Worm (Caenorhabditis elegans): Measurements from ENCODE around the gene abcf-3.
A peak's percentile ranks its signal among the peaks of the same experiment; 100 is the strongest.

abcf-3 gene

DNA sequence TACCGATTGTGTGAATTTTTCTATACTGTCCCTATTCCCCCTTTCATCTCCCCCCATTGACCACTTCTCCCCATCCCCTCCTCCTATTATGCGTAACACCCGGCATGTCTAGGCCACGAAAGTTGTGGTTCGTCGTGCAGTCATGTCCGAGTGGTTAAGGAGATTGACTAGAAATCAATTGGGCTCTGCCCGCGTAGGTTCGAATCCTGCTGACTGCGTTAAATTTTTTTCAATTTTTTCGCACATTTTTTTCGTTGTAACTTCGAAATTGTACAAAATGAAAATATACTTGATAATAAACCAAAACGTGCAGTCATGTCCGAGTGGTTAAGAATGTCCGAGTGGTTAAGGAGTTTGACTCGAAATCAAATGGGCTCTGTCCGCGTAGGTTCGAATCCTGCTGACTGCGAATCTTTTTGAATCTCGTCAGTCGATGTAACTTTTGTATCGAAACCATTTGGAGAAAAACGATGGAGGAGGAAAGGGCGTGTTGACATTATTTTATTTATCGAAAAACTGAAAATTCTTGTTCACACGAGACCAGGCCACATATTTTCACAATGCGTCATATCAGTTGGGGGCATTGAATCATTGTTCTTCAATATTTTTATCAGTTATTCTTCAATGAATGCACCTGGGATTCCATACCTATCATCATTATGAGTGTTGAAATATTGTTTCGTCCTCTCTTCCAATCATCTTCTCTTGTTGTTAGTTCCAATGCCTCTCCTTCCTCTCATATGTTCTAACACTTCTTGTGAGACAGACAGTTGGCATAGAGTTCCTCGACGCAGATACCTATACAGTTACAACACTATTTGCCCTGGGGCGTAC is 14.3 kb upstream of the abcf-3 start, which contains the start of gene nfm-1 (continued):
- TF ChIP-seq ZK546.5 (tag; optimal IDR thresholded peaks at IDR 0.05) (no peak), nhr-6 (tag; optimal IDR thresholded peaks at IDR 0.05) (no peak), lin-39 (tag; optimal IDR thresholded peaks at IDR 0.05) (no peak), mab-5 (tag; optimal IDR thresholded peaks at IDR 0.05) (no peak), C34F6.9 (tag; optimal IDR thresholded peaks at IDR 0.05) (peak; percentile 41), ceh-82 (tag; optimal IDR thresholded peaks at IDR 0.05) (no peak), ceh-16 (tag; optimal IDR thresholded peaks at IDR 0.05) (no peak), snpc-4 (tag; optimal IDR thresholded peaks at IDR 0.05) (peak; percentile 15), sma-3 (GFP tag; optimal IDR thresholded peaks at IDR 0.05) (peak; percentile 56), blmp-1 (tag; optimal IDR thresholded peaks at IDR 0.05; ENCODE audit: insufficient read depth) (peak; percentile 18), skn-1 (tag; optimal IDR thresholded peaks at IDR 0.05) (peak; percentile 68), nhr-237 (tag; optimal IDR thresholded peaks at IDR 0.05) (no peak), lin-13 (GFP tag; optimal IDR thresholded peaks at IDR 0.05) (peak; percentile 39), peb-1 (tag; optimal IDR thresholded peaks at IDR 0.05) (no peak), egl-27 (tag; optimal IDR thresholded peaks at IDR 0.05) (peak; percentile 15)

DNA sequence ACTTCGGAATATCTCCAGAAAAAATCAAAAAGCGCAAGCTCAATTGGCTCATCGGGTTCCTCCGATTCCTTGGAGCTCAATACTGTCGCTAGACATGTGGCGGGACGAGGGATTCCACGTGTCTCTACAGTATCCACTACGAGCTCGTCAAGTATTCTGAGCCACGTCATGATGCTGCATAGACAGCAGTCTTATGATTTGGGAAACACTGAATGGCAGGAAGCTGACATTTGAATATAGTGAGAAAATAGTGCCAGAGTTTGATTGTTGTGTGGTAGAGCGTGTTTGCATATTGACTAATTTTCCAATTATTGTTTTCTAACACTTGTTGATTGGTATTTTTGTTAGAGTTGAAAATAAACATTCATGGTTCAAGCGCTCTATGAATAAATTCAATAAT is 9.8 kb upstream of the abcf-3 start:
- no peak for TF ChIP-seq unc-62 (GFP tag; optimal IDR thresholded peaks at IDR 0.05)

DNA sequence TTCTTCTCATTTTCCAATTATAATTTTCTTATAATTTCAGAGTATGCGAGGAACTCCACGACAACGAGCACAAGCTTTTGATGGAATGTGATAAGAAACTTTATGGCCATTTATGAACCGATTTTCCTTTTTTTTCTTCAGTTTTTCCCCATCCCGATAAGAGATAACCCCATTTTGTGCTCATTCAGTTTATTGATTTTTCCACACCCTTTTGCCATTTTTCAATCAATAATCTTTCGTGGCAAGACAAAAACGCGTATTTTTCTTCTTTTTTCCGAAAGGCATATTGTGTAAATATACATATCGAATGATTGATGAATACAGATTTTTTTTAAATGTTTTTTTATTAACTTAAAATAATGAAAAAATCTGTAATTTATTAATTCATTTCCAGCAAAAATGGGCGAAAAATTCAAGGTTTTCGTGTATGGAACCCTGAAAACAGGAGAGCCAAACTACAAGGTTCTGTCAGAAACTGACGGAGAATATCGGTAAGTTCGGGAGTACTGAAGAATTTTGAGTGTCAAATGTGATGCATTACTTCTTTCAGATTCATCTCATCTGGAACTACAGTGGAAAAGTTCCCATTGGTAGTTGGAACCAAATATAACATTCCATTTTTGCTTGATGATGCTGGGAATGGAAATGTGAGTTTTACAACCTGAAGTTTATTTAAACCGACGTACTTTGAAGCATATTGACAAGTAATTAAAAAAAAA is 8.8 kb upstream of the abcf-3 start, which contains the start of gene F42A10.9:
Gene F42A10.9 (plus strand): TSS at position 321 of the 719 bp plus-strand sequence.
- TF ChIP-seq lsy-2 (tag; optimal IDR thresholded peaks at IDR 0.05) (no peak), lin-11 (tag; optimal IDR thresholded peaks at IDR 0.05) (no peak), ZK546.5 (tag; optimal IDR thresholded peaks at IDR 0.05) (no peak), snpc-4 (tag; optimal IDR thresholded peaks at IDR 0.05) (no peak), zag-1 (tag; optimal IDR thresholded peaks at IDR 0.05) (no peak), dmd-4 (tag; optimal IDR thresholded peaks at IDR 0.05) (no peak), alr-1 (tag; optimal IDR thresholded peaks at IDR 0.05) (no peak), mdl-1 (tag; optimal IDR thresholded peaks at IDR 0.05) (no peak), nhr-237 (tag; optimal IDR thresholded peaks at IDR 0.05) (no peak), unc-55 (GFP tag; optimal IDR thresholded peaks at IDR 0.05) (no peak), fos-1 (tag; optimal IDR thresholded peaks at IDR 0.05) (peak; percentile 34), aly-2 (tag; optimal IDR thresholded peaks at IDR 0.05) (no peak), C34F6.9 (tag; optimal IDR thresholded peaks at IDR 0.05) (peak; percentile 48), nhr-12 (tag; optimal IDR thresholded peaks at IDR 0.05) (no peak), Y55F3AM.14 (GFP tag; optimal IDR thresholded peaks at IDR 0.05) (no peak), gmeb-1 (tag; optimal IDR thresholded peaks at IDR 0.05) (no peak), ceh-82 (tag; optimal IDR thresholded peaks at IDR 0.05) (no peak), lin-13 (GFP tag; optimal IDR thresholded peaks at IDR 0.05) (peak; percentile 17), F13H6.1 (tag; optimal IDR thresholded peaks at IDR 0.05) (no peak), ama-1 (optimal IDR thresholded peaks at IDR 0.05) (peak; percentile 86), mbf-1 (tag; optimal IDR thresholded peaks at IDR 0.05) (no peak), peb-1 (tag; optimal IDR thresholded peaks at IDR 0.05) (no peak), nhr-129 (tag; optimal IDR thresholded peaks at IDR 0.05) (peak; percentile 34), egl-27 (tag; optimal IDR thresholded peaks at IDR 0.05) (no peak), R02D3.7 (tag; optimal IDR thresholded peaks at IDR 0.05) (no peak), elt-3 (tag; optimal IDR thresholded peaks at IDR 0.05) (no peak), unc-39 (tag; optimal IDR thresholded peaks at IDR 0.05) (no peak), sem-4 (tag; optimal IDR thresholded peaks at IDR 0.05) (no peak), nhr-21 (tag; optimal IDR thresholded peaks at IDR 0.05) (no peak), ztf-11 (tag; optimal IDR thresholded peaks at IDR 0.05) (no peak), sma-9 (GFP tag; optimal IDR thresholded peaks at IDR 0.05) (peak; percentile 35), sma-9 (tag; optimal IDR thresholded peaks at IDR 0.05) (no peak), nhr-77 (tag; optimal IDR thresholded peaks at IDR 0.05) (no peak), nhr-11 (tag; optimal IDR thresholded peaks at IDR 0.05) (no peak), ztf-1 (GFP tag; conservative IDR thresholded peaks at IDR 0.05) (no peak), skn-1 (tag; optimal IDR thresholded peaks at IDR 0.05) (no peak), crh-2 (tag; optimal IDR thresholded peaks at IDR 0.05) (peak; percentile 0), nhr-23 (tag; optimal IDR thresholded peaks at IDR 0.05) (no peak), unc-62 (GFP tag; optimal IDR thresholded peaks at IDR 0.05) (no peak), sma-3 (GFP tag; optimal IDR thresholded peaks at IDR 0.05) (no peak), lin-39 (tag; optimal IDR thresholded peaks at IDR 0.05) (no peak), nhr-25 (tag; optimal IDR thresholded peaks at IDR 0.05) (peak; percentile 5), blmp-1 (tag; optimal IDR thresholded peaks at IDR 0.05; ENCODE audit: insufficient read depth) (no peak), nhr-6 (tag; optimal IDR thresholded peaks at IDR 0.05) (no peak), nhr-10 (tag; optimal IDR thresholded peaks at IDR 0.05) (no peak)

Measured in whole organism, L2 larva.